Worm (Caenorhabditis elegans): ENCODE results near the gene C13A10.2.

- TF ChIP-seq snpc-4 (tag; optimal IDR thresholded peaks at IDR 0.05) (no peak), nhr-77 (tag; optimal IDR thresholded peaks at IDR 0.05) (no peak), php-3 (GFP tag; IDR thresholded peaks at IDR 0.05) (no peak), unc-130 (GFP tag; optimal IDR thresholded peaks at IDR 0.05) (no peak)
Observed at ce11 chrII:1320987-1321807, 36.6 kb downstream of the C13A10.2 start, which contains the start of gene vig-1.
